Worm (Caenorhabditis elegans) whole organism, young adult: ENCODE data around the gene ttr-23.

ENCODE experiments used
- F49E8.2 ChIP-seq: sonication (generic microtip); optimal IDR thresholded peaks from 3 replicates; lab custom pipeline; 2017; ENCODE audit warnings: missing genetic modification characterization, mild to moderate bottlenecking, missing compliant biosample characterization, antibody characterized with exemption, moderate library complexity; ENCODE audit not compliant: insufficient read depth
- ceh-27 ChIP-seq: fragments of 200-800 bp; sonication (Bioruptor generic); optimal IDR thresholded peaks from 2 replicates; lab custom pipeline; 2018; ENCODE audit warnings: mild to moderate bottlenecking, missing genetic modification characterization, moderate library complexity, missing compliant biosample characterization
- ceh-40 ChIP-seq: fragments of 200-800 bp; sonication (Bioruptor generic); IDR thresholded peaks from 2 replicates; pipeline ENCODE4 v1.3.6; 2022; ENCODE audit warnings: missing genetic modification characterization, missing compliant biosample characterization
- ceh-79 ChIP-seq: sonication (generic microtip); optimal IDR thresholded peaks from 2 replicates; lab custom pipeline; 2017; ENCODE audit warnings: mild to moderate bottlenecking, missing genetic modification characterization, missing compliant biosample characterization
- dpl-1 ChIP-seq: fragments of 150-350 bp; optimal IDR thresholded peaks from 2 replicates; lab custom pipeline; 2014; ENCODE audit warnings: missing biosample characterization, missing genetic modification reagents, missing genetic modification characterization
- efl-1 ChIP-seq: fragments of 150-350 bp; optimal IDR thresholded peaks from 2 replicates; lab custom pipeline; 2014; ENCODE audit warnings: missing biosample characterization, missing genetic modification reagents, missing genetic modification characterization
- lin-35 ChIP-seq, 3 experiments: fragments of 150-350 bp in 2 of 3; sonication (generic microtip) in 1 of 3; optimal IDR thresholded peaks; 2 replicates each; lab custom pipeline; 2014 to 2018; ENCODE audit warnings: missing biosample characterization in 3 of 3, missing genetic modification characterization in 3 of 3, missing genetic modification reagents in 3 of 3
- lsy-27 ChIP-seq: sonication (generic microtip); optimal IDR thresholded peaks from 2 replicates; lab custom pipeline; 2017; ENCODE audit warnings: missing genetic modification characterization, mild to moderate bottlenecking, missing compliant biosample characterization, antibody characterized with exemption, missing genotype, borderline replicate concordance; ENCODE audit not compliant: insufficient read depth
- madf-10 ChIP-seq: sonication (generic microtip); optimal IDR thresholded peaks from 2 replicates; lab custom pipeline; 2016; ENCODE audit warnings: mild to moderate bottlenecking, missing genetic modification characterization, missing compliant biosample characterization
- snpc-1.1 ChIP-seq: sonication (generic microtip); optimal IDR thresholded peaks from 2 replicates; lab custom pipeline; 2017; ENCODE audit warnings: missing genetic modification characterization, mild to moderate bottlenecking, missing compliant biosample characterization, antibody characterized with exemption, moderate library complexity, missing genotype, missing genetic modification reagents; ENCODE audit not compliant: insufficient read depth
- snpc-3.4 ChIP-seq: sonication (generic microtip); optimal IDR thresholded peaks from 2 replicates; lab custom pipeline; 2017; ENCODE audit warnings: missing genetic modification characterization, mild to moderate bottlenecking, missing compliant biosample characterization, antibody characterized with exemption, moderate library complexity, missing genotype, missing genetic modification reagents
- tbx-9 ChIP-seq: sonication (generic microtip); optimal IDR thresholded peaks from 2 replicates; lab custom pipeline; 2016; ENCODE audit warnings: borderline replicate concordance, missing genetic modification characterization, inconsistent platforms, missing compliant biosample characterization
- unc-130 ChIP-seq: sonication (generic microtip); optimal IDR thresholded peaks from 2 replicates; lab custom pipeline; 2016; ENCODE audit warnings: missing genetic modification reagents, missing genetic modification characterization, missing compliant biosample characterization

- no peak for TF ChIP-seq lsy-27 (tag; lab: Kevin White, UChicago)
- TF ChIP-seq dpl-1 = no peak
- no peak for TF ChIP-seq ceh-40 (GFP tag; lab: Robert Waterston, UW)
- no peak for TF ChIP-seq madf-10 (tag; lab: Kevin White, UChicago)
- TF ChIP-seq efl-1 (GFP tag; lab: Kevin White, UChicago) = no peak
- no peak for TF ChIP-seq tbx-9 (tag; lab: Kevin White, UChicago)
- TF ChIP-seq unc-130 (GFP tag; lab: Kevin White, UChicago) = no peak
- TF ChIP-seq lin-35 (GFP tag; optimal IDR thresholded peaks at IDR 0.05; lab: Kevin White, UChicago) = no peak
- no peak for TF ChIP-seq ceh-27
- TF ChIP-seq snpc-3.4 (tag; lab: Kevin White, UChicago) = no peak
- no peak for TF ChIP-seq snpc-1.1
- TF ChIP-seq ceh-79 (tag; lab: Kevin White, UChicago) = no peak
- TF ChIP-seq F49E8.2 (tag; lab: Kevin White, UChicago) = no peak
Observed at ce11 chrV:10592479-10592878, 2.8 kb upstream of the ttr-23 start, which contains the start of gene T21C9.9.
